Fruit fly (Drosophila melanogaster): ENCODE measurements around the gene CG11374.

dm6 chr2L:125364-126252 is 49.5 kb downstream of the CG11374 start:
- TF ChIP-seq CG8478 (optimal IDR thresholded peaks at IDR 0.05) = no peak
- no peak for TF ChIP-seq CTCF (optimal IDR thresholded peaks at IDR 0.05)
